Worm (Caenorhabditis elegans) whole organism, young adult: Measurements from ENCODE around the gene clec-124.

ENCODE experiments used
- B0035.1 ChIP-seq: sonication (generic microtip); optimal IDR thresholded peaks from 2 replicates; lab custom pipeline; 2016; ENCODE audit warnings: missing genetic modification characterization, mild to moderate bottlenecking, missing compliant biosample characterization, missing genotype, missing genetic modification reagents
- B0336.3 ChIP-seq: fragments of 200-800 bp; sonication (Bioruptor generic); IDR thresholded peaks from 2 replicates; pipeline ENCODE4 v1.3.6; 2022; ENCODE audit warnings: missing genetic modification characterization, missing compliant biosample characterization
- C17E4.6 ChIP-seq: fragments of 200-800 bp; sonication (Bioruptor generic); IDR thresholded peaks from 2 replicates; pipeline ENCODE4 v1.3.6; 2022; ENCODE audit warnings: missing genetic modification reagents, missing genetic modification characterization, missing compliant biosample characterization
- F10E7.11 ChIP-seq: sonication (generic microtip); optimal IDR thresholded peaks from 2 replicates; lab custom pipeline; 2017; ENCODE audit warnings: mild to moderate bottlenecking, missing genetic modification characterization, moderate library complexity, missing compliant biosample characterization
- F37B4.10 ChIP-seq: fragments of 200-800 bp; sonication (Bioruptor generic); IDR thresholded peaks from 2 replicates; pipeline ENCODE4 v1.3.6; 2022; ENCODE audit warnings: missing genetic modification characterization, missing compliant biosample characterization
- F52B5.7 ChIP-seq: sonication (generic microtip); optimal IDR thresholded peaks from 2 replicates; lab custom pipeline; 2016; ENCODE audit warnings: mild to moderate bottlenecking, missing genetic modification characterization, missing compliant biosample characterization
- F57C9.4 ChIP-seq: sonication (generic microtip); optimal IDR thresholded peaks from 2 replicates; lab custom pipeline; 2017; ENCODE audit warnings: mild to moderate bottlenecking, missing genetic modification characterization, missing compliant biosample characterization
- K11D2.4 ChIP-seq: fragments of 200-800 bp; sonication (Bioruptor generic); IDR thresholded peaks from 2 replicates; pipeline ENCODE4 v1.3.6; 2022; ENCODE audit warnings: missing genetic modification reagents, missing genetic modification characterization, missing compliant biosample characterization
- T07F8.4 ChIP-seq: sonication (generic microtip); optimal IDR thresholded peaks from 2 replicates; lab custom pipeline; 2016; ENCODE audit warnings: mild to moderate bottlenecking, missing genetic modification characterization, moderate library complexity, missing compliant biosample characterization
- T26A5.8 ChIP-seq: sonication (generic microtip); optimal IDR thresholded peaks from 2 replicates; lab custom pipeline; 2016; ENCODE audit warnings: missing genetic modification characterization, missing compliant biosample characterization
- Y56A3A.18 ChIP-seq: fragments of 200-800 bp; sonication (Bioruptor generic); IDR thresholded peaks from 2 replicates; pipeline ENCODE4 v1.3.6; 2022; ENCODE audit warnings: missing genetic modification reagents, missing genetic modification characterization, missing compliant biosample characterization
- Y67H2A.10 ChIP-seq: fragments of 200-800 bp; sonication (Bioruptor generic); conservative IDR thresholded peaks from 2 replicates; pipeline ENCODE4 v1.3.6; 2022; ENCODE audit warnings: missing genetic modification reagents, missing genetic modification characterization, missing compliant biosample characterization
- Y79H2A.3 ChIP-seq: fragments of 200-800 bp; sonication (Bioruptor generic); conservative IDR thresholded peaks from 2 replicates; pipeline ENCODE4 v1.3.6; 2022; ENCODE audit warnings: missing genetic modification reagents, missing genetic modification characterization, missing compliant biosample characterization
- athp-1 ChIP-seq: sonication (generic microtip); optimal IDR thresholded peaks from 2 replicates; lab custom pipeline; 2017; ENCODE audit warnings: mild to moderate bottlenecking, missing genetic modification characterization, missing compliant biosample characterization
- ccch-3 ChIP-seq: fragments of 200-800 bp; sonication (Bioruptor generic); optimal IDR thresholded peaks from 2 replicates; lab custom pipeline; 2018; ENCODE audit warnings: mild to moderate bottlenecking, missing genetic modification characterization, missing compliant biosample characterization
- ceh-27 ChIP-seq: fragments of 200-800 bp; sonication (Bioruptor generic); optimal IDR thresholded peaks from 2 replicates; lab custom pipeline; 2018; ENCODE audit warnings: mild to moderate bottlenecking, missing genetic modification characterization, moderate library complexity, missing compliant biosample characterization
- ceh-40 ChIP-seq: fragments of 200-800 bp; sonication (Bioruptor generic); IDR thresholded peaks from 2 replicates; pipeline ENCODE4 v1.3.6; 2022; ENCODE audit warnings: missing genetic modification characterization, missing compliant biosample characterization
- ceh-79 ChIP-seq: sonication (generic microtip); optimal IDR thresholded peaks from 2 replicates; lab custom pipeline; 2017; ENCODE audit warnings: mild to moderate bottlenecking, missing genetic modification characterization, missing compliant biosample characterization
- ceh-91 ChIP-seq: fragments of 200-800 bp; sonication (Bioruptor generic); IDR thresholded peaks from 2 replicates; pipeline ENCODE4 v1.3.6; 2022; ENCODE audit warnings: missing genetic modification reagents, missing genetic modification characterization, missing compliant biosample characterization
- dpl-1 ChIP-seq: fragments of 150-350 bp; optimal IDR thresholded peaks from 2 replicates; lab custom pipeline; 2014; ENCODE audit warnings: missing biosample characterization, missing genetic modification reagents, missing genetic modification characterization
- efl-1 ChIP-seq: fragments of 150-350 bp; optimal IDR thresholded peaks from 2 replicates; lab custom pipeline; 2014; ENCODE audit warnings: missing biosample characterization, missing genetic modification reagents, missing genetic modification characterization
- egrh-3 ChIP-seq: fragments of 200-800 bp; sonication (Bioruptor generic); IDR thresholded peaks from 2 replicates; pipeline ENCODE4 v1.3.6; 2022; ENCODE audit warnings: missing genetic modification reagents, missing genetic modification characterization, missing compliant biosample characterization
- fkh-3 ChIP-seq: sonication (generic microtip); optimal IDR thresholded peaks from 2 replicates; lab custom pipeline; 2016; ENCODE audit warnings: mild to moderate bottlenecking, missing genetic modification characterization, missing compliant biosample characterization
- lin-40 ChIP-seq: sonication (generic microtip); optimal IDR thresholded peaks from 2 replicates; lab custom pipeline; 2016; ENCODE audit warnings: missing genetic modification characterization, mild to moderate bottlenecking, missing compliant biosample characterization, missing genotype, missing genetic modification reagents
- lin-54 ChIP-seq: fragments of 200-800 bp; sonication (Bioruptor generic); optimal IDR thresholded peaks from 2 replicates; lab custom pipeline; 2018; ENCODE audit warnings: mild to moderate bottlenecking, missing genetic modification characterization, missing compliant biosample characterization
- lsy-27 ChIP-seq: sonication (generic microtip); optimal IDR thresholded peaks from 2 replicates; lab custom pipeline; 2017; ENCODE audit warnings: missing genetic modification characterization, mild to moderate bottlenecking, missing compliant biosample characterization, antibody characterized with exemption, missing genotype, borderline replicate concordance; ENCODE audit not compliant: insufficient read depth
- madf-3 ChIP-seq: fragments of 200-800 bp; sonication (Bioruptor generic); IDR thresholded peaks from 2 replicates; pipeline ENCODE4 v1.3.6; 2022; ENCODE audit warnings: missing genetic modification reagents, missing genetic modification characterization, missing compliant biosample characterization
- mel-28 ChIP-seq: sonication (generic microtip); optimal IDR thresholded peaks from 2 replicates; lab custom pipeline; 2016; ENCODE audit warnings: borderline replicate concordance, mild to moderate bottlenecking, missing genetic modification characterization, missing compliant biosample characterization
- mxl-1 ChIP-seq: sonication (generic microtip); optimal IDR thresholded peaks from 2 replicates; lab custom pipeline; 2016; ENCODE audit warnings: missing genetic modification characterization, missing compliant biosample characterization
- nfya-2 ChIP-seq: fragments of 200-800 bp; sonication (Bioruptor generic); IDR thresholded peaks from 2 replicates; pipeline ENCODE4 v1.3.6; 2022; ENCODE audit warnings: missing genetic modification reagents, missing genetic modification characterization, missing compliant biosample characterization
- nhr-27 ChIP-seq: fragments of 200-800 bp; sonication (Bioruptor generic); optimal IDR thresholded peaks from 2 replicates; lab custom pipeline; 2018; ENCODE audit warnings: mild to moderate bottlenecking, missing genetic modification characterization, moderate library complexity, missing compliant biosample characterization
- nhr-90 ChIP-seq: sonication (generic microtip); optimal IDR thresholded peaks from 2 replicates; lab custom pipeline; 2016; ENCODE audit warnings: missing genotype, mild to moderate bottlenecking, missing genetic modification characterization, missing compliant biosample characterization
- pbrm-1 ChIP-seq: fragments of 200-800 bp; sonication (Bioruptor generic); IDR thresholded peaks from 2 replicates; pipeline ENCODE4 v1.3.6; 2022; ENCODE audit warnings: missing genetic modification reagents, missing genetic modification characterization, missing compliant biosample characterization
- snpc-1.3 ChIP-seq: sonication (generic microtip); optimal IDR thresholded peaks from 2 replicates; lab custom pipeline; 2017; ENCODE audit warnings: missing genetic modification characterization, mild to moderate bottlenecking, missing compliant biosample characterization, antibody characterized with exemption, moderate library complexity, missing genotype, missing genetic modification reagents; ENCODE audit not compliant: insufficient read depth
- sptf-2 ChIP-seq: fragments of 200-800 bp; sonication (Bioruptor generic); optimal IDR thresholded peaks from 2 replicates; lab custom pipeline; 2018; ENCODE audit warnings: mild to moderate bottlenecking, missing genetic modification characterization, missing compliant biosample characterization
- tbx-9 ChIP-seq: sonication (generic microtip); optimal IDR thresholded peaks from 2 replicates; lab custom pipeline; 2016; ENCODE audit warnings: borderline replicate concordance, missing genetic modification characterization, inconsistent platforms, missing compliant biosample characterization
- tlf-1 ChIP-seq: fragments of 200-800 bp; sonication (Bioruptor generic); optimal IDR thresholded peaks from 2 replicates; lab custom pipeline; 2018; ENCODE audit warnings: mild to moderate bottlenecking, missing genetic modification characterization, missing compliant biosample characterization
- unc-62 ChIP-seq: fragments of 150-350 bp; optimal IDR thresholded peaks from 2 replicates; lab custom pipeline; 2014; ENCODE audit warnings: missing biosample characterization, missing genetic modification reagents, missing genetic modification characterization
- ztf-25 ChIP-seq: fragments of 200-800 bp; sonication (Bioruptor generic); IDR thresholded peaks from 2 replicates; pipeline ENCODE4 v1.3.6; 2022; ENCODE audit warnings: missing genetic modification reagents, missing genetic modification characterization, missing compliant biosample characterization
- ztf-26 ChIP-seq: sonication (generic microtip); optimal IDR thresholded peaks from 2 replicates; lab custom pipeline; 2017; ENCODE audit warnings: missing genetic modification characterization, missing compliant biosample characterization
- ztf-3 ChIP-seq: fragments of 200-800 bp; sonication (Bioruptor generic); optimal IDR thresholded peaks from 2 replicates; lab custom pipeline; 2018; ENCODE audit warnings: mild to moderate bottlenecking, missing genetic modification characterization, missing compliant biosample characterization

Gene clec-124

DNA sequence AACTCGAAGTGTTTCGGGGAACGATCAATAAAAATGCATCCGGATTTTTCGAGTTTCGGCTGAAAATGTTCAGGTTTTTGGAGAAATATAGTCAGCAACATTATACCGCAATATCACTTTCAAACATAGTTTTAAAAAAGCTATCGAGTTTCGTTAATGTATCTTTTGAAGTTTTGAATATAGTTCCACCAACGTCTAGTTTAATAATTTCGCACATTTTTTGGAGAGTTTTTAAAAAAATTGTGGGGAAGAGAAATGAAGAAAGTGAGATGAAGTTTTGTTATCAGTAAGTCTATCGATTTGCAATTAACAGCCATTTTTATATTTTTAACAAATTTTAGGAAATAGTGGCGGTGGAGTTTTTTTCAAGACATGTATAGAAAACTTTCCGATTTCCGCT lies 23.7 kb upstream of the clec-124 start, which contains the start of gene ZC239.17:
Gene ZC239.17 (minus strand): TSS at position 101 of the 400 bp plus-strand sequence.
- TF ChIP-seq snpc-1.3 (tag; lab: Kevin White, UChicago) (no peak), F52B5.7 (tag; lab: Kevin White, UChicago) (no peak), mxl-1 (no peak), F57C9.4 (tag; lab: Kevin White, UChicago) (no peak), F37B4.10 (GFP tag; lab: Robert Waterston, UW) (no peak), Y56A3A.18 (GFP tag; lab: Robert Waterston, UW) (no peak), pbrm-1 (GFP tag; lab: Robert Waterston, UW) (no peak), K11D2.4 (GFP tag; lab: Robert Waterston, UW) (no peak), Y79H2A.3 (GFP tag; lab: Robert Waterston, UW) (no peak), ceh-27 (GFP tag; lab: Kevin White, UChicago) (no peak), lin-40 (tag; lab: Kevin White, UChicago) (no peak), B0035.1 (tag; lab: Kevin White, UChicago) (no peak), nfya-2 (GFP tag; lab: Robert Waterston, UW) (no peak)

DNA sequence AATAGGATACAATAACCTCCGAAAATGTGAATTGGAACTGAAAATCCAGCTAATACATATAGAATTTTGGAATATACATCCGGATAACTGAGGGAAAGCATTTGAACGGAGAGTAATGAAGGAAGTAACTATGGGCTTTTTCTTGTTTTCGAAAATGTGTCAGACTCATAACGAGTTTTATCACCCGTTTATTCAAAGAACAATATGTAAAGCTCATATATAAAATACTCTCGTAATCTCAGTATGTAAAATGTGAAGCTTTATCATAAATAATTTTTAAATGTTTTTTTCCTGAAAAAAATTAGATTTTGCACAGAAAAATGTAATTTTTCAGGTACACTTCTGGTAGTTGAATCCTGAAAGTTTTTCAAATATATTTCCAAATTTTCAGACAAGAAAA lies 19.1 kb upstream of the clec-124 start, which contains the start of gene srh-297:
Gene srh-297 (minus strand): TSS at position 101 of the 400 bp plus-strand sequence.
- no peak for TF ChIP-seq lin-54
- TF ChIP-seq mel-28: no peak
- TF ChIP-seq madf-3 (GFP tag; lab: Robert Waterston, UW): no peak
- no peak for TF ChIP-seq ceh-91 (GFP tag; lab: Robert Waterston, UW)
- no peak for TF ChIP-seq ceh-79 (tag; lab: Kevin White, UChicago)
- no peak for TF ChIP-seq ztf-3 (GFP tag; lab: Kevin White, UChicago)
- TF ChIP-seq B0336.3: no peak
- TF ChIP-seq ceh-40 (GFP tag; lab: Robert Waterston, UW): no peak
- TF ChIP-seq F10E7.11 (tag; lab: Kevin White, UChicago): no peak
- no peak for TF ChIP-seq dpl-1 (GFP tag; lab: Kevin White, UChicago)
- TF ChIP-seq unc-62 (GFP tag; lab: Kevin White, UChicago): no peak
- TF ChIP-seq fkh-3: no peak
- TF ChIP-seq nhr-90 (tag; lab: Kevin White, UChicago): no peak
- TF ChIP-seq Y67H2A.10: no peak
- TF ChIP-seq sptf-2: no peak
- TF ChIP-seq tlf-1 (GFP tag; lab: Kevin White, UChicago): no peak

DNA sequence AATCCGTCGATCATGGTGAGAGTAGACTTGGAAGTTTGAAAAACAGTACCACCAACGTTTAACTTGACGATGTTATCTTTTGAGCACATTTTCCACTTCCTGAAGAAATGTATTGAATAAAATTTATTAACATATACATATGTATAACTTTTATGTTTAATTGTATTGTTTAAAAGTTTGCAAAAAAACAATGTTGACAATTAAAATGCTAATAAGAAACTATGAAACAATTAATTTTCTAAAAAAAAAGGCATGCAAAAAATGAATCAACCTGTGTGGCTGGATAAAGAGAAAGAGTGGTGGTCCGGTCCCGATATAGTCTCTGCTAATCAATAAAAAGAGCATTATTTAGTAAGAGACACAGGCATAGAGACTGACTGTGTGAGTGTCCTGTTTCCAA lies 14.8 kb upstream of the clec-124 start, which contains the start of gene C17F4.8:
Gene C17F4.8 (minus strand): TSS at position 101 of the 400 bp plus-strand sequence.
- TF ChIP-seq T26A5.8 (tag; lab: Kevin White, UChicago): no peak
- no peak for TF ChIP-seq egrh-3 (GFP tag; lab: Robert Waterston, UW)
- TF ChIP-seq C17E4.6: no peak
- no peak for TF ChIP-seq efl-1
- TF ChIP-seq ccch-3 (GFP tag; lab: Kevin White, UChicago): no peak
- TF ChIP-seq lsy-27 (tag; lab: Kevin White, UChicago): no peak
- no peak for TF ChIP-seq pbrm-1 (GFP tag; lab: Robert Waterston, UW)
- TF ChIP-seq T07F8.4 (tag; lab: Kevin White, UChicago): no peak
- no peak for TF ChIP-seq athp-1
- no peak for TF ChIP-seq nhr-27 (tag; lab: Kevin White, UChicago)
- no peak for TF ChIP-seq mxl-1
- TF ChIP-seq ztf-26 (tag; lab: Kevin White, UChicago): no peak
- no peak for TF ChIP-seq Y56A3A.18 (GFP tag; lab: Robert Waterston, UW)
- TF ChIP-seq tbx-9 (tag; lab: Kevin White, UChicago): no peak
- TF ChIP-seq nfya-2 (GFP tag; lab: Robert Waterston, UW): no peak
- no peak for TF ChIP-seq mel-28
- no peak for TF ChIP-seq ztf-25
